Fruit fly (Drosophila melanogaster): Measurements from ENCODE around the gene CG7512.

DNA sequence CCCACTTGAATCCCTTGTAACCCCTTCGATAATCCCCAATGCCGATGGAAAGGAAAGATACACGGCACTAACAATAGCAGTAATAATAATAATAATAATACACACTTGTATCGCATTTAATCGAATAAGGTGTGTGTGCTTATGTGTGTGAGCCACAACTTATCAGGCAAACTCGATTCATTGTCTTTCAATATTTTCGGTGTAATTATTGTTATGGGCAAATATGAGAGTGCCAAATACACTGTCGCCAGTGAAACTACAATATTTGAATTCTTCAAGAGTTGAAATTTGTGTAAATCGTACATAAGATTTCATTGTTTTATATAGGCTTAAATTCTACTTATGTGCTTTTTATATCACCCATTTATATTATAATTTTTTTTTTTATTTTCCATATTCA is 2.7 kb downstream of the CG7512 start:
- TF ChIP-seq net (GFP tag; optimal IDR thresholded peaks at IDR 0.05), result no peak
- TF ChIP-seq achi (GFP tag; optimal IDR thresholded peaks at IDR 0.05), result no peak

All from whole organism, prepupa.